Fruit fly (Drosophila melanogaster) whole organism, embryonic: ENCODE data around the gene Nrx-IV.

Experiments used
- Atf6 ChIP-seq: fragments of 200-800 bp; sonication (Bioruptor generic); IDR thresholded peaks from 2 replicates; pipeline ENCODE4 v1.3.6; 2022; ENCODE audit warnings: missing biosample characterization, missing genetic modification characterization
- B-H1 ChIP-seq: fragments of 200-800 bp; sonication (Bioruptor generic); IDR thresholded peaks from 3 replicates; pipeline ENCODE4 v1.3.6; 2022; ENCODE audit warnings: missing biosample characterization, missing genetic modification characterization
- CG10462 ChIP-seq: fragments of 200-800 bp; sonication (Bioruptor generic); optimal IDR thresholded peaks from 2 replicates; lab custom pipeline; 2016; ENCODE audit warnings: missing biosample characterization, missing genetic modification characterization
- CG10543 ChIP-seq: fragments of 200-800 bp; sonication (Bioruptor generic); optimal IDR thresholded peaks from 3 replicates; lab custom pipeline; 2017; ENCODE audit warnings: missing biosample characterization, mild to moderate bottlenecking, missing genetic modification characterization, moderate library complexity
- CG10654 ChIP-seq: fragments of 200-800 bp; sonication (Bioruptor generic); optimal IDR thresholded peaks from 2 replicates; lab custom pipeline; 2016; ENCODE audit warnings: missing biosample characterization, missing genetic modification characterization
- CG12769 ChIP-seq: fragments of 200-800 bp; sonication (Bioruptor generic); optimal IDR thresholded peaks from 2 replicates; lab custom pipeline; 2019; ENCODE audit warnings: missing biosample characterization, mild to moderate bottlenecking, missing genetic modification characterization, moderate library complexity
- CG13424 ChIP-seq: fragments of 200-800 bp; sonication (Bioruptor generic); optimal IDR thresholded peaks from 2 replicates; lab custom pipeline; 2019; ENCODE audit warnings: missing biosample characterization, mild to moderate bottlenecking, missing genetic modification characterization, moderate library complexity
- CG14441 ChIP-seq: fragments of 200-800 bp; sonication (Bioruptor generic); IDR thresholded peaks from 2 replicates; pipeline ENCODE4 v1.3.6; 2022; ENCODE audit warnings: missing biosample characterization, missing genetic modification characterization
- CG14860 ChIP-seq: fragments of 200-800 bp; sonication (Bioruptor generic); IDR thresholded peaks from 3 replicates; pipeline ENCODE4 v1.3.6; 2022; ENCODE audit warnings: missing biosample characterization, missing genetic modification characterization; ENCODE audit not compliant: partially characterized antibody
- CG15073 ChIP-seq: fragments of 200-800 bp; sonication (Bioruptor generic); optimal IDR thresholded peaks from 2 replicates; lab custom pipeline; 2016; ENCODE audit warnings: missing biosample characterization, missing genetic modification characterization
- CG2202 ChIP-seq: fragments of 200-800 bp; sonication (Bioruptor generic); optimal IDR thresholded peaks from 2 replicates; lab custom pipeline; 2018; ENCODE audit warnings: missing biosample characterization, mild to moderate bottlenecking, missing genetic modification characterization
- CG34376 ChIP-seq: fragments of 200-800 bp; sonication (Bioruptor generic); optimal IDR thresholded peaks from 2 replicates; lab custom pipeline; 2018; ENCODE audit warnings: missing biosample characterization, mild to moderate bottlenecking, missing genetic modification characterization
- CG42726 ChIP-seq: fragments of 200-800 bp; sonication (Bioruptor generic); IDR thresholded peaks from 2 replicates; pipeline ENCODE4 v1.3.6; 2022; ENCODE audit warnings: missing biosample characterization, missing genetic modification characterization; ENCODE audit not compliant: partially characterized antibody
- CG6765 ChIP-seq: fragments of 200-800 bp; sonication (Bioruptor generic); optimal IDR thresholded peaks from 3 replicates; lab custom pipeline; 2017; ENCODE audit warnings: missing biosample characterization, mild to moderate bottlenecking, missing genetic modification characterization
- CG7745 ChIP-seq: fragments of 200-800 bp; sonication (Bioruptor generic); optimal IDR thresholded peaks from 2 replicates; lab custom pipeline; 2018; ENCODE audit warnings: missing biosample characterization, mild to moderate bottlenecking, missing genetic modification characterization, moderate library complexity
- CG8089 ChIP-seq: fragments of 200-800 bp; sonication (Bioruptor generic); optimal IDR thresholded peaks from 3 replicates; lab custom pipeline; 2016; ENCODE audit warnings: missing biosample characterization, missing genetic modification characterization
- CG8944 ChIP-seq: fragments of 200-800 bp; sonication (Bioruptor generic); optimal IDR thresholded peaks from 3 replicates; lab custom pipeline; 2016; ENCODE audit warnings: missing biosample characterization, missing genetic modification characterization
- CG9215 ChIP-seq: fragments of 200-800 bp; sonication (Bioruptor generic); IDR thresholded peaks from 2 replicates; pipeline ENCODE4 v1.3.6; 2022; ENCODE audit warnings: missing biosample characterization, missing genetic modification characterization
- CG9609 ChIP-seq: fragments of 200-800 bp; sonication (Bioruptor generic); optimal IDR thresholded peaks from 3 replicates; lab custom pipeline; 2016; ENCODE audit warnings: missing biosample characterization, missing genetic modification characterization
- D19A ChIP-seq: fragments of 200-800 bp; optimal IDR thresholded peaks from 3 replicates; lab custom pipeline; 2019; ENCODE audit warnings: missing biosample characterization, mild to moderate bottlenecking, missing genetic modification characterization, moderate library complexity
- Dek ChIP-seq: fragments of 200-800 bp; sonication (Bioruptor generic); optimal IDR thresholded peaks from 3 replicates; lab custom pipeline; 2019; ENCODE audit warnings: missing biosample characterization, mild to moderate bottlenecking, missing genetic modification characterization, moderate library complexity
- Doc2 ChIP-seq: fragments of 200-800 bp; sonication (Bioruptor generic); IDR thresholded peaks from 2 replicates; pipeline ENCODE4 v1.3.6; 2022; ENCODE audit warnings: missing biosample characterization, missing genetic modification characterization
- Med ChIP-seq: fragments of 200-800 bp; sonication (Bioruptor generic); peaks from one replicate; lab custom pipeline; 2016; ENCODE audit warnings: missing biosample characterization, missing genetic modification characterization, mild to moderate bottlenecking, inconsistent platforms, moderate library complexity
- Mes4 ChIP-seq: fragments of 200-800 bp; sonication (Bioruptor generic); optimal IDR thresholded peaks from 2 replicates; lab custom pipeline; 2016; ENCODE audit warnings: missing biosample characterization, missing genetic modification characterization
- Neu2 ChIP-seq: fragments of 200-800 bp; sonication (Bioruptor generic); optimal IDR thresholded peaks from 3 replicates; lab custom pipeline; 2016; ENCODE audit warnings: missing biosample characterization, missing genetic modification characterization, borderline replicate concordance
- Nf-YC ChIP-seq: fragments of 200-800 bp; optimal IDR thresholded peaks from 3 replicates; lab custom pipeline; 2019; ENCODE audit warnings: missing biosample characterization, mild to moderate bottlenecking, missing genetic modification characterization, moderate library complexity
- Oaz ChIP-seq: fragments of 200-800 bp; sonication (Bioruptor generic); IDR thresholded peaks from 2 replicates; pipeline ENCODE4 v1.3.6; 2022; ENCODE audit warnings: missing biosample characterization, missing genetic modification characterization
- Usf ChIP-seq: fragments of 200-800 bp; sonication (Bioruptor generic); optimal IDR thresholded peaks from 2 replicates; lab custom pipeline; 2017; ENCODE audit warnings: missing genotype, missing biosample characterization, missing genetic modification characterization
- bbx ChIP-seq: fragments of 200-800 bp; sonication (Bioruptor generic); IDR thresholded peaks from 2 replicates; pipeline ENCODE4 v1.3.6; 2022; ENCODE audit warnings: missing biosample characterization, missing genetic modification characterization; ENCODE audit not compliant: partially characterized antibody
- bigmax ChIP-seq: fragments of 200-800 bp; sonication (Bioruptor generic); optimal IDR thresholded peaks from 2 replicates; lab custom pipeline; 2018; ENCODE audit warnings: missing biosample characterization, mild to moderate bottlenecking, missing genetic modification characterization
- bowl ChIP-seq: fragments of 200-800 bp; sonication (Bioruptor generic); IDR thresholded peaks from 2 replicates; pipeline ENCODE4 v1.3.6; 2022; ENCODE audit warnings: missing biosample characterization, missing genetic modification characterization
- btn ChIP-seq: fragments of 200-800 bp; sonication (Bioruptor generic); optimal IDR thresholded peaks from 2 replicates; lab custom pipeline; 2016; ENCODE audit warnings: missing biosample characterization, missing genetic modification characterization
- cas ChIP-seq: fragments of 200-800 bp; sonication (Bioruptor generic); IDR thresholded peaks from 2 replicates; pipeline ENCODE4 v1.3.6; 2022; ENCODE audit warnings: missing biosample characterization, missing genetic modification characterization
- da ChIP-seq: fragments of 200-800 bp; sonication (Bioruptor generic); optimal IDR thresholded peaks from 2 replicates; lab custom pipeline; 2016; ENCODE audit warnings: missing biosample characterization, missing genetic modification characterization
- en ChIP-seq: fragments of 200-800 bp; sonication (Bioruptor generic); optimal IDR thresholded peaks from 2 replicates; lab custom pipeline; 2016; ENCODE audit warnings: missing biosample characterization, missing genetic modification characterization
- fd3F ChIP-seq: fragments of 200-800 bp; sonication (Bioruptor generic); optimal IDR thresholded peaks from 2 replicates; lab custom pipeline; 2018; ENCODE audit warnings: missing biosample characterization, mild to moderate bottlenecking, missing genetic modification characterization, moderate library complexity
- gem ChIP-seq: fragments of 200-800 bp; sonication (Bioruptor generic); optimal IDR thresholded peaks from 2 replicates; lab custom pipeline; 2019; ENCODE audit warnings: missing biosample characterization, mild to moderate bottlenecking, missing genetic modification characterization, moderate library complexity
- ham ChIP-seq: fragments of 200-800 bp; sonication (Bioruptor generic); IDR thresholded peaks from 2 replicates; pipeline ENCODE4 v1.3.6; 2022; ENCODE audit warnings: missing biosample characterization, missing genetic modification characterization
- hth ChIP-seq: fragments of >200 bp; optimal IDR thresholded peaks from 2 replicates; lab custom pipeline; 2017; ENCODE audit warnings: inconsistent platforms
- kni ChIP-seq: fragments of 200-800 bp; sonication (Bioruptor generic); optimal IDR thresholded peaks from 3 replicates; lab custom pipeline; 2017; ENCODE audit warnings: mild to moderate bottlenecking, missing biosample characterization, missing genetic modification reagents, missing genetic modification characterization
- lov ChIP-seq, 2 experiments: fragments of 200-800 bp in 1 of 2; fragments of >200 bp in 1 of 2; sonication (Bioruptor generic) in 1 of 2; IDR thresholded peaks in 1 of 2; optimal IDR thresholded peaks in 1 of 2; 2 replicates in 1 of 2; 3 replicates in 1 of 2; pipeline versions ENCODE4 v1.3.6 to Lab custom; 2017 to 2022; ENCODE audit warnings: missing biosample characterization in 1 of 2, missing genetic modification characterization in 1 of 2
- nmo ChIP-seq: fragments of 200-800 bp; sonication (Bioruptor generic); optimal IDR thresholded peaks from 2 replicates; lab custom pipeline; 2018; ENCODE audit warnings: missing biosample characterization, mild to moderate bottlenecking, missing genetic modification characterization, moderate library complexity
- pho ChIP-seq: fragments of 200-800 bp; sonication (Bioruptor generic); optimal IDR thresholded peaks from 2 replicates; lab custom pipeline; 2016; ENCODE audit warnings: missing biosample characterization, missing genetic modification characterization
- pnt ChIP-seq: fragments of 200-800 bp; sonication (Bioruptor generic); optimal IDR thresholded peaks from 3 replicates; lab custom pipeline; 2016; ENCODE audit warnings: missing biosample characterization, missing genetic modification characterization
- pros ChIP-seq: fragments of 200-800 bp; sonication (Bioruptor generic); optimal IDR thresholded peaks from 3 replicates; lab custom pipeline; 2019; ENCODE audit warnings: missing biosample characterization, mild to moderate bottlenecking, missing genetic modification characterization, moderate library complexity
- psq ChIP-seq: fragments of 200-800 bp; sonication (Bioruptor generic); optimal IDR thresholded peaks from 2 replicates; lab custom pipeline; 2017; ENCODE audit warnings: missing biosample characterization, missing genetic modification characterization
- sim ChIP-seq: fragments of 200-800 bp; sonication (Bioruptor generic); IDR thresholded peaks from 2 replicates; pipeline ENCODE4 v1.3.6; 2022; ENCODE audit warnings: missing biosample characterization, missing genetic modification characterization
- sr ChIP-seq: fragments of 200-800 bp; sonication (Bioruptor generic); IDR thresholded peaks from 3 replicates; pipeline ENCODE4 v1.3.6; 2022; ENCODE audit warnings: missing biosample characterization, missing genetic modification characterization
- tin ChIP-seq: fragments of 200-800 bp; sonication (Bioruptor generic); optimal IDR thresholded peaks from 3 replicates; lab custom pipeline; 2016; ENCODE audit warnings: missing biosample characterization, missing genetic modification characterization

The Nrx-IV gene

DNA sequence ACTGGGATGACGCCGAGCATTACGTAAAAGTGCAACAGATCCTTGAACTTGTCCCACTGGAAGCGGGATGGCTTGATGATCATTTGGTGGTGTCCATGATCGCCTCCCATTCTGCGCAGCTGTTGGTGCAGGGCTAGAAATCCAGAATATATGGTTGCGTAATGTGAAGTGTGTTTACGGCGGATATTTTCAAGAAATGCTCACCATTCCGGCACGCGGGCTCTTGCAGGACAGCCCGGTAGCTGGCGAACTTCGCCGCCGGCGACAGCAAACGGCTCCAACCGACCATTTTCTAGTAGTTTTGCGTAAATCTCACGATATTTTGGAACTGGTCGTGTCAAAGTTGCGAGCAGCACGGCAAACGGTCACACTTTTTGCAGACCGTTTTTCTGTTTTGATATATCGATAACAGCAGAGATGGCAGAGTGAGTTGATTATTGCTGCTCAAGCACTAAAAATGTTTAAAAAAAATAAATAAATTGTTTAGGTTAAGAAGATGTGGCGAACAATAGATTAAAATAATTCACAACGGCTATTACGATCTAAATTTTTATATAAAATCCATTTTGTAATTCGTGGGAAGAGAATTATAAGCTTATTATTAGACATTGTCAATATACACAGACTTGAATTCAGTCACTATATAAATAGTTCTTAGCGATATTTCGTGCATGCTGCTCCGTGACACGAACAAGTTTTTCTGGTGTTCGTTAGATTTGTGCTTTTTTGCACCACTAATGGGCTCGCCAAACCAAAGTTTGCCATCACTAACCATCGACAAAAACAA lies 8.0 kb upstream of the Nrx-IV start, which contains the start of the genes ND-SGDH and RhoGAP68F (continued):
- TF ChIP-seq Nf-YC (tag; lab: Kevin White, UChicago), result peak; percentile 71
- no peak for TF ChIP-seq sr
- TF ChIP-seq pho (GFP tag; lab: Kevin White, UChicago), result peak; percentile 66
- peak; percentile 46 for TF ChIP-seq CG8944 (GFP tag; lab: Kevin White, UChicago)
- TF ChIP-seq bowl (GFP tag; lab: Robert Waterston, UW), result no peak
- TF ChIP-seq CG10654, result peak; percentile 68
- TF ChIP-seq CG14441 (GFP tag; lab: Robert Waterston, UW), result peak; percentile 74
- peak; percentile 36; the same call in 1 of the 3 replicates for TF ChIP-seq B-H1 (GFP tag; lab: Robert Waterston, UW)
- TF ChIP-seq CG34376 (GFP tag; lab: Kevin White, UChicago), result peak; percentile 49
- peak; percentile 51 for TF ChIP-seq pnt (GFP tag; lab: Kevin White, UChicago)
- TF ChIP-seq CG9215 (GFP tag; lab: Robert Waterston, UW), result peak; percentile 74; the same call in 1 of the 2 replicates
- TF ChIP-seq Neu2 (GFP tag; lab: Kevin White, UChicago), result peak; percentile 85
- TF ChIP-seq da (GFP tag; lab: Kevin White, UChicago), result peak; percentile 2
- peak; percentile 87 for TF ChIP-seq CG10543 (GFP tag; lab: Kevin White, UChicago)
- peak; percentile 45 for TF ChIP-seq CG8089
- TF ChIP-seq nmo (GFP tag; lab: Kevin White, UChicago), result peak; percentile 89
- peak; percentile 52; the same call in 1 of the 2 replicates for TF ChIP-seq Oaz (GFP tag; lab: Robert Waterston, UW)
- TF ChIP-seq kni, result peak; percentile 33
- no peak for TF ChIP-seq btn
- peak; percentile 81 for TF ChIP-seq CG42726
- 0 out of 2 replicates have a peak, but pooled peaks have one; percentile 44 for TF ChIP-seq cas (GFP tag; lab: Robert Waterston, UW)
- peak; percentile 42 for TF ChIP-seq D19A
- TF ChIP-seq CG12769, result peak; percentile 30
- TF ChIP-seq CG10462 (GFP tag; lab: Kevin White, UChicago), result peak; percentile 33
- no peak for TF ChIP-seq hth (lab: Kevin White, UChicago)
- TF ChIP-seq psq, result peak; percentile 7
- peak; percentile 88 for TF ChIP-seq gem (tag; lab: Kevin White, UChicago)
- peak; percentile 21 for TF ChIP-seq CG2202 (tag; lab: Kevin White, UChicago)
- no peak for TF ChIP-seq CG6765 (GFP tag; lab: Kevin White, UChicago)
- TF ChIP-seq fd3F (GFP tag; lab: Kevin White, UChicago), result peak; percentile 71
- TF ChIP-seq CG13424, result peak; percentile 81
- peak; percentile 3 for TF ChIP-seq en (GFP tag; lab: Kevin White, UChicago)
- no peak for TF ChIP-seq pros
- no peak for TF ChIP-seq CG15073
- TF ChIP-seq Med (GFP tag; lab: Kevin White, UChicago), result peak; percentile 78
- no peak for TF ChIP-seq CG7745
- TF ChIP-seq Atf6 (GFP tag; lab: Robert Waterston, UW), result peak; percentile 37; the same call in 1 of the 2 replicates
- peak; percentile 67 for TF ChIP-seq Dek
- no peak for TF ChIP-seq Doc2 (GFP tag; lab: Robert Waterston, UW)
- no peak for TF ChIP-seq sim (GFP tag; lab: Robert Waterston, UW)
- peak; percentile 37 for TF ChIP-seq Mes4
- no peak for TF ChIP-seq bigmax (GFP tag; lab: Kevin White, UChicago)
- TF ChIP-seq ham (GFP tag; lab: Robert Waterston, UW), result 0 out of 2 replicates have a peak, but pooled peaks have one; percentile 43
- TF ChIP-seq tin (GFP tag; lab: Kevin White, UChicago), result peak; percentile 77
- peak; percentile 96 for TF ChIP-seq CG14860 (GFP tag; lab: Robert Waterston, UW)
- peak; percentile 57 for TF ChIP-seq CG9609
- no peak for TF ChIP-seq lov (optimal IDR thresholded peaks at IDR 0.05; lab: Kevin White, UChicago)
- no peak for TF ChIP-seq lov (GFP tag; IDR thresholded peaks at IDR 0.05; lab: Robert Waterston, UW)
- peak; percentile 89 for TF ChIP-seq bbx (GFP tag; lab: Robert Waterston, UW)
- TF ChIP-seq Usf (GFP tag; lab: Kevin White, UChicago), result peak; percentile 52
